Worm (Caenorhabditis elegans): ENCODE measurements around the gene T13H5.8.
A peak's percentile ranks its signal among the peaks of the same experiment; 100 is the strongest.

The T13H5.8 gene

DNA sequence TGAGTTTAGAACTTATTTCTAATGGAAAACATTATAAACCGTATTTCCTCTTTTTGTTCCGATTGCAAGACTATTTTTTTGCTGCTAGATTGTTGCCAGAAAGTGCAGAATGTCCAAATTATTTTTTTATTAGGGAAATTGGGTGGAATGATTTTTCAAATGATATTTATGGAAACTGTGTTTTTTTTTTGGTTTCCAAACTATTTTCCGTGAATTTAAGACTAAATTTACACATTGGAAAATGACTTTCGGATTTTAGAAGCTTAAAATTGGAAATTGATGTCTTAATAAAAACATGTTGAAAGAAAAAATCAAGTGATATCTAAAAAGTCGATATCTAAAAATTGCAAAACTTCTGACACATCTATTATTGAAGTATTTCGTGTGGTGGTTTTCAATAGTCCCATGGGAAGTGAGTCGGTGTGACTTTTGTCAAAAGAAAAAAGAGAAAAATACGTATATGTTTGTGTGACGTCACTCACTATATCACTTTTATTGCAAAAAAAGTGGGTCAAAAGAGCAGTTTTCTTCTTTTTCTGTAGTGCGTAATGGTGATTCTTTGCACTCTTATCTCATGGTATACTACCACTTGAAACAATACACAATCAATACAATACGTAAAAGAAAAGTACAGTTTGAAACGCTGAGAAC is 14.1 kb upstream of the T13H5.8 start:
- TF ChIP-seq ztf-6 (GFP tag; IDR thresholded peaks at IDR 0.05), result no peak
- no peak for TF ChIP-seq nfya-1 (tag; optimal IDR thresholded peaks at IDR 0.05; ENCODE audit: borderline replicate concordance, insufficient read depth)
- no peak for TF ChIP-seq Y79H2A.3 (GFP tag; conservative IDR thresholded peaks at IDR 0.05)
- no peak for TF ChIP-seq unc-130 (GFP tag; optimal IDR thresholded peaks at IDR 0.05)
- no peak for TF ChIP-seq let-607 (tag; optimal IDR thresholded peaks at IDR 0.05)
- TF ChIP-seq ztf-22 (GFP tag; optimal IDR thresholded peaks at IDR 0.05), result no peak
- no peak for TF ChIP-seq attf-5 (GFP tag; optimal IDR thresholded peaks at IDR 0.05)
- TF ChIP-seq snpc-3.4 (tag; optimal IDR thresholded peaks at IDR 0.05), result no peak
- TF ChIP-seq aptf-3 (GFP tag; IDR thresholded peaks at IDR 0.05), result no peak
- no peak for TF ChIP-seq egl-44 (GFP tag; IDR thresholded peaks at IDR 0.05)
- TF ChIP-seq hlh-26 (GFP tag; conservative IDR thresholded peaks at IDR 0.05), result no peak
- no peak for TF ChIP-seq ama-1 (optimal IDR thresholded peaks at IDR 0.05)
- TF ChIP-seq ama-1 (GFP tag; optimal IDR thresholded peaks at IDR 0.05), result no peak

ce11 chrII:8506759-8507158 is 11.6 kb upstream of the T13H5.8 start:
- TF ChIP-seq Y95B8A.8 (GFP tag; IDR thresholded peaks at IDR 0.05) (no peak), ceh-58 (GFP tag; IDR thresholded peaks at IDR 0.05) (no peak), ets-4 (GFP tag; optimal IDR thresholded peaks at IDR 0.05) (no peak), nhr-80 (tag; optimal IDR thresholded peaks at IDR 0.05) (peak; percentile 54), F23B12.7 (tag; optimal IDR thresholded peaks at IDR 0.05; ENCODE audit: insufficient read depth) (no peak)

ce11 chrII:8508956-8509355 is 9.4 kb upstream of the T13H5.8 start, which contains the start of gene T13H5.1:
T13H5.1 (minus strand) TSS chrII:8509056.
- TF ChIP-seq gei-17 (GFP tag; optimal IDR thresholded peaks at IDR 0.05), result no peak
- TF ChIP-seq hrde-1 (tag; optimal IDR thresholded peaks at IDR 0.05; ENCODE audit: borderline replicate concordance), result no peak
- TF ChIP-seq rpc-1 (optimal IDR thresholded peaks at IDR 0.05), result no peak
- no peak for TF ChIP-seq rpc-1 (tag; optimal IDR thresholded peaks at IDR 0.05)
- no peak for TF ChIP-seq dpl-1 (GFP tag; optimal IDR thresholded peaks at IDR 0.05)
- no peak for TF ChIP-seq ZK185.1 (tag; optimal IDR thresholded peaks at IDR 0.05; ENCODE audit: poor library complexity, severe bottlenecking)
- TF ChIP-seq somi-1 (GFP tag; optimal IDR thresholded peaks at IDR 0.05), result no peak
- TF ChIP-seq T07F8.4 (tag; optimal IDR thresholded peaks at IDR 0.05), result no peak
- TF ChIP-seq unc-130 (GFP tag; optimal IDR thresholded peaks at IDR 0.05), result no peak
- TF ChIP-seq rcor-1 (GFP tag; IDR thresholded peaks at IDR 0.05), result no peak
- no peak for TF ChIP-seq F57C9.4 (tag; optimal IDR thresholded peaks at IDR 0.05)
- TF ChIP-seq attf-5 (GFP tag; optimal IDR thresholded peaks at IDR 0.05), result no peak
- no peak for TF ChIP-seq efl-1 (GFP tag; optimal IDR thresholded peaks at IDR 0.05)
- TF ChIP-seq sdz-38 (tag; optimal IDR thresholded peaks at IDR 0.05), result no peak

DNA sequence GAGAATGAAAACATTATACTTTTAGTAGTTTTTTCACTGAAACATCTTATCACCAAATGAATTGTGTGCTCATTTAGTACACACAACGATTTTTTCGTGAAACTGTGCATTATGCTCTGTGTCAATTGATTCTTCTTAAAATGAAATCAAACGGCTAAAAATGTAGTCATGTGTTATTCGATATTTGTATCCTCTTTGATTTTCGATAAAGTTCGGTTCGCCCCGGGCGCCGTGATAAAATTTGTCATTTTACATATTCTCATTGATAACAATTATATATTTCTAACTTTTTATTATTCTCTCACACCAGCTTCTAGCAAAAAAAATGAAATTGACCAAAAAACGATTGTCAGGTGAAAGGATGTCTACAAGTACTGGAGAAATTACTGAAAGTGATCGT is 3.6 kb upstream of the T13H5.8 start, which contains the start of gene ctg-2:
ctg-2 (plus strand) TSS at position 326 of the 400 bp plus-strand sequence.
- no peak for TF ChIP-seq ceh-27 (GFP tag; optimal IDR thresholded peaks at IDR 0.05)
- TF ChIP-seq nhr-80 (tag; optimal IDR thresholded peaks at IDR 0.05), result peak; percentile 78
- no peak for TF ChIP-seq xnd-1 (tag; optimal IDR thresholded peaks at IDR 0.05)
- TF ChIP-seq nhr-90 (tag; optimal IDR thresholded peaks at IDR 0.05), result no peak

Measured in whole organism, young adult.